Fruit fly (Drosophila melanogaster) whole organism, embryonic: ENCODE measurements around the gene Ist1.
A peak's percentile ranks its signal among the peaks of the same experiment; 100 is the strongest.

Experiments
- CG13296 ChIP-seq: fragments of 200-800 bp; sonication (Bioruptor generic); optimal IDR thresholded peaks from 3 replicates; lab custom pipeline; 2018; ENCODE audit warnings: missing biosample characterization, mild to moderate bottlenecking, missing genetic modification characterization
- CG17829 ChIP-seq: fragments of 200-800 bp; optimal IDR thresholded peaks from 2 replicates; lab custom pipeline; 2019; ENCODE audit warnings: missing biosample characterization, mild to moderate bottlenecking, missing genetic modification characterization, moderate library complexity
- CG4854 ChIP-seq: fragments of 200-800 bp; sonication (Bioruptor generic); optimal IDR thresholded peaks from 2 replicates; lab custom pipeline; 2016; ENCODE audit warnings: missing biosample characterization, missing genetic modification characterization, inconsistent platforms
- Dref ChIP-seq: fragments of 200-800 bp; sonication (Bioruptor generic); IDR thresholded peaks from 2 replicates; pipeline ENCODE4 v1.3.6; 2022; ENCODE audit warnings: missing biosample characterization, missing genetic modification characterization
- H15 ChIP-seq: fragments of 200-800 bp; sonication (Bioruptor generic); IDR thresholded peaks from 3 replicates; pipeline ENCODE4 v1.3.6; 2022; ENCODE audit warnings: missing biosample characterization, missing genetic modification characterization
- ham ChIP-seq: fragments of 200-800 bp; sonication (Bioruptor generic); IDR thresholded peaks from 2 replicates; pipeline ENCODE4 v1.3.6; 2022; ENCODE audit warnings: missing biosample characterization, missing genetic modification characterization
- her ChIP-seq: fragments of 200-800 bp; sonication (Bioruptor generic); optimal IDR thresholded peaks from 2 replicates; lab custom pipeline; 2016; ENCODE audit warnings: missing biosample characterization, missing genetic modification characterization
- pb ChIP-seq: fragments of 200-800 bp; sonication (Bioruptor generic); optimal IDR thresholded peaks from 3 replicates; lab custom pipeline; 2016; ENCODE audit warnings: missing biosample characterization, missing genetic modification characterization
- prd ChIP-seq, 3 experiments: fragments of >200 bp in 2 of 3; fragments of 200-800 bp in 1 of 3; sonication (Bioruptor generic) in 1 of 3; optimal IDR thresholded peaks in 2 of 3; IDR thresholded peaks in 1 of 3; 2 replicates in 2 of 3; 3 replicates in 1 of 3; pipeline versions ENCODE4 v1.3.6 to Lab custom; 2017 to 2022; ENCODE audit warnings: missing biosample characterization in 1 of 3, missing genetic modification characterization in 1 of 3
- pzg ChIP-seq: fragments of 200-800 bp; sonication (Bioruptor generic); optimal IDR thresholded peaks from 3 replicates; lab custom pipeline; 2018; ENCODE audit warnings: missing biosample characterization, mild to moderate bottlenecking, missing genetic modification characterization, moderate library complexity
- slbo ChIP-seq: fragments of 200-800 bp; sonication (Bioruptor generic); IDR thresholded peaks from 2 replicates; pipeline ENCODE4 v1.3.6; 2022; ENCODE audit warnings: missing biosample characterization, missing genetic modification characterization

dm6 chr3L:6777614-6778013, 21.3 kb upstream of the Ist1 start:
- TF ChIP-seq ham (GFP tag; lab: Robert Waterston, UW): no peak
- TF ChIP-seq H15 (GFP tag; lab: Robert Waterston, UW): no peak
- TF ChIP-seq CG4854 (GFP tag; lab: Kevin White, UChicago): no peak
- peak; percentile 7 for TF ChIP-seq CG17829 (tag; lab: Kevin White, UChicago)
- TF ChIP-seq her (GFP tag; lab: Kevin White, UChicago): no peak
- no peak for TF ChIP-seq slbo (GFP tag; lab: Robert Waterston, UW)
- TF ChIP-seq Dref (GFP tag; lab: Robert Waterston, UW): no peak
- no peak for TF ChIP-seq prd (optimal IDR thresholded peaks at IDR 0.05; lab: Kevin White, UChicago)
- TF ChIP-seq prd (GFP tag; IDR thresholded peaks at IDR 0.05; lab: Robert Waterston, UW): peak; percentile 54; the same call in 2 of the 3 replicates
- TF ChIP-seq pb (GFP tag; lab: Kevin White, UChicago): no peak
- no peak for TF ChIP-seq CG13296 (GFP tag; lab: Kevin White, UChicago)
- TF ChIP-seq pzg: no peak
